Worm (Caenorhabditis elegans): ENCODE results near the gene C02B8.6.

DNA sequence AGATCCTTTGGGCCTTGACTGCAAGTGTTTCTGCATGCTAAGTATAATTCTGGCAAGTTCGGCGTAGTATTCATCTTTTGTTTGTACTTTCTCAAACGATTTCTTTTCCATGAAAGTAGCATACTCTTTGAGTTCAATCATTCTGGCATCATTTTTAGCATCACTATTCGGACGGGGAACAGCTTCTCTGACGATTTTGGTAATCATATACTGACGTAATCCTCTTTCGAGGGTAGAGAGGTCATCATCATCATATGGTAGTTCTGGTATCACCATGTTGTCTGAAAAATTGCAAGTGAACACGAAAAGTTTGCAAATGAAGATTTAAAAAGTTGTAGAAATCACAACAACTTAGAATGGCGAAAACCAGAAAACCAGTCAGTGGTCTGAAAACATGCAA is 26.7 kb upstream of the C02B8.6 start, which contains the start of gene F22F1.3:
- TF ChIP-seq ama-1 (optimal IDR thresholded peaks at IDR 0.05): no peak
- no peak for TF ChIP-seq ama-1 (GFP tag; optimal IDR thresholded peaks at IDR 0.05)
- TF ChIP-seq zim-3 (tag; optimal IDR thresholded peaks at IDR 0.05): no peak
- no peak for TF ChIP-seq gei-17 (GFP tag; optimal IDR thresholded peaks at IDR 0.05)
